Worm (Caenorhabditis elegans): Measurements from ENCODE around the gene F56D5.3.

Gene F56D5.3

DNA sequence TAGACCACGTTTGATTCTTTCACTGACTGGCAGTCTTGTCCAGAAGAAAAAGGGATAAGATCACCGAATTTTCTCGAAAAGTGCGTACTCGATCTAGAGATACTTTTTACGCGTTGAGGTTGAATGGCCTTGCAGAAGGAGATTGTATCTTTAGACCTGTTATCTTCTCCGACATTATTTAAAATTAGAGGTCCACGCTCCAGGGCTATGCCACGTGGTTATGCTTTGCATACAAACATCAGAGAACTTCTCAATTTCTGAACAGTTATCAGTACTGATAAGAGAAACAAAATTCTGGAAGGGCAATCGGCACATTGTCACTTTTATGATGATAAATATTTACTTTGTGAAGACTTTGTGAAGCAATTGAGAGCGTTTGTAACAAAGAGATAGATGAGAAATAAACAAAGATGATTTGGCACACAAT is 44.7 kb downstream of the F56D5.3 start:
- no peak for TF ChIP-seq ttx-3 (tag; optimal IDR thresholded peaks at IDR 0.05)
- TF ChIP-seq K02D7.2 (tag; optimal IDR thresholded peaks at IDR 0.05) = no peak
- TF ChIP-seq elt-2 (tag; optimal IDR thresholded peaks at IDR 0.05) = peak; percentile 93

DNA sequence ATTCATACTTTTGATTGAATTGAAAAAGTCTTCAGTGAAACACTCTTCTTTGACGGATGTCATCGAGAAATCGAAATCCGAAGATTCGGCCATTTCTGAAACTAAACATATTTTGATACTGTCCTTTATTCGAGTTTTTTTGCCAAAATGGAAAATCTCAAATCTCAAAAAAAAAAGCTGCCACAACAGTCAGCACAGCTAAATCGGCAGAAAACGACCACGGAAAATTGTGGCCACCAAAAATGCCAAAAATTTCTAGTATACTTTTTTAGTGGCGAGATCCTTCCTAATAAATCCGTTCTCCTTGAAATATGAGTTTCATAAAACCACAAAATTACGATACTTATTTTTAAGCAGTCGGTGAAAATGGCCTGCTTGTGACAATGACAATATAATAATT is 46.6 kb downstream of the F56D5.3 start, which contains the start of gene F38E11.9:
Gene F38E11.9 (minus strand): TSS at position 101 of the 400 bp plus-strand sequence.
- TF ChIP-seq nhr-232 (tag; optimal IDR thresholded peaks at IDR 0.05) (no peak), nhr-11 (tag; optimal IDR thresholded peaks at IDR 0.05) (no peak), ceh-24 (tag; optimal IDR thresholded peaks at IDR 0.05) (no peak)

DNA sequence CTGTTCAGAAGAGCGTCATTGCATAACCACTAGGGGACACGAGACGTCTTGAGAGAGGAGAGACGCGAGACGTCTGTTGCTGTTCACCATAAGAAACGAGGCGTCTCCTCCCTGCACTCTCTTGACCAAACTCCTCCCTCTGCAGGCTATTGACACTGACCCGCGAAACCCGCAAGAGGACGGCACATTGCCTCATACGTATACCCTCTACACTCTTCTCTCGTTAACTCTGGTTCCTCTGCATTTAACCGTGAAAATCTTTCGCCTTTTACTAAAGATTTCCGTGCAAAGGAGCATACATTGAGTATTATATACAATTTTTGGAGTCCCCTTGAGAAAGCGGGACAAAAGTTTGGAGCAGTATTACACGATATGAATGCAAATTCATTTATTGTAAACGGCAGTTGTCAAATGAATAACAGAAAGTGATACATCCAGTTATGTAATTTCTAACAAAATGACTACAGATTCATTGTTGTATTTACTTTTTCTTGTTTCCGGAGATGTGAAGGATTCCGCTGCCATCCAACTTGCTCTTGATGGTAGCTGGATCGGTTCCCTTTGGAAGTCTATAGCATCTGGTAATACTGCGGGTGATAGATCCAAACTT is 47.1 kb downstream of the F56D5.3 start:
- TF ChIP-seq npax-4 (tag; optimal IDR thresholded peaks at IDR 0.05) = no peak
- TF ChIP-seq pqm-1 (tag; optimal IDR thresholded peaks at IDR 0.05) = no peak
- TF ChIP-seq sdc-2 (tag; optimal IDR thresholded peaks at IDR 0.05) = peak; percentile 37
- TF ChIP-seq ceh-45 (GFP tag; IDR thresholded peaks at IDR 0.05) = no peak
- peak; percentile 6 for TF ChIP-seq C08G9.2 (tag; optimal IDR thresholded peaks at IDR 0.05)
- no peak for TF ChIP-seq zip-5 (tag; optimal IDR thresholded peaks at IDR 0.05)
- TF ChIP-seq dmd-4 (tag; optimal IDR thresholded peaks at IDR 0.05; ENCODE audit: borderline replicate concordance) = no peak
- TF ChIP-seq Y22D7AL.16 (tag; optimal IDR thresholded peaks at IDR 0.05) = no peak
- peak; percentile 77 for TF ChIP-seq elt-2 (tag; optimal IDR thresholded peaks at IDR 0.05)
- no peak for TF ChIP-seq unc-86 (tag; optimal IDR thresholded peaks at IDR 0.05)
- peak; percentile 7 for TF ChIP-seq ceh-48 (tag; optimal IDR thresholded peaks at IDR 0.05)
- TF ChIP-seq tbx-2 (tag; optimal IDR thresholded peaks at IDR 0.05) = peak; percentile 87
- TF ChIP-seq che-1 (tag; optimal IDR thresholded peaks at IDR 0.05) = peak; percentile 33
- peak; percentile 21 for TF ChIP-seq ttx-3 (tag; optimal IDR thresholded peaks at IDR 0.05)
- peak; percentile 41 for TF ChIP-seq ceh-2 (tag; optimal IDR thresholded peaks at IDR 0.05)
- no peak for TF ChIP-seq nhr-232 (tag; optimal IDR thresholded peaks at IDR 0.05)
- peak; percentile 97 for TF ChIP-seq ama-1 (optimal IDR thresholded peaks at IDR 0.05)
- no peak for TF ChIP-seq hlh-15 (tag; optimal IDR thresholded peaks at IDR 0.05)
- TF ChIP-seq rnt-1 (tag; optimal IDR thresholded peaks at IDR 0.05) = peak; percentile 67
- TF ChIP-seq unc-42 (tag; optimal IDR thresholded peaks at IDR 0.05) = peak; percentile 79
- no peak for TF ChIP-seq pag-3 (tag; optimal IDR thresholded peaks at IDR 0.05; ENCODE audit: borderline replicate concordance)
- peak; percentile 59 for TF ChIP-seq pax-1 (tag; optimal IDR thresholded peaks at IDR 0.05)
- peak; percentile 33; the same call in 1 of the 2 replicates for TF ChIP-seq sox-2 (GFP tag; IDR thresholded peaks at IDR 0.05)
- TF ChIP-seq gmeb-2 (tag; optimal IDR thresholded peaks at IDR 0.05) = no peak
- peak; percentile 82 for TF ChIP-seq ceh-34 (tag; optimal IDR thresholded peaks at IDR 0.05)
- peak; percentile 6 for TF ChIP-seq tbx-7 (tag; optimal IDR thresholded peaks at IDR 0.05)
- TF ChIP-seq hlh-30 (tag; optimal IDR thresholded peaks at IDR 0.05; ENCODE audit: insufficient read depth) = peak; percentile 80
- TF ChIP-seq elt-4 (tag; optimal IDR thresholded peaks at IDR 0.05) = no peak
- TF ChIP-seq ceh-18 (tag; optimal IDR thresholded peaks at IDR 0.05) = peak; percentile 77
- peak; percentile 7 for TF ChIP-seq madf-2 (tag; optimal IDR thresholded peaks at IDR 0.05)
- peak; percentile 16 for TF ChIP-seq ceh-22 (tag; optimal IDR thresholded peaks at IDR 0.05)
- peak; percentile 61 for TF ChIP-seq ceh-30 (tag; optimal IDR thresholded peaks at IDR 0.05)
- peak; percentile 7 for TF ChIP-seq pha-2 (tag; optimal IDR thresholded peaks at IDR 0.05)
- peak; percentile 40 for TF ChIP-seq ztf-16 (tag; optimal IDR thresholded peaks at IDR 0.05)
- TF ChIP-seq ceh-19 (GFP tag; optimal IDR thresholded peaks at IDR 0.05) = peak; percentile 36
- TF ChIP-seq syd-9 (tag; optimal IDR thresholded peaks at IDR 0.05) = peak; percentile 59
- peak; percentile 61 for TF ChIP-seq ets-4 (tag; optimal IDR thresholded peaks at IDR 0.05)
- peak; percentile 52 for TF ChIP-seq dve-1 (tag; optimal IDR thresholded peaks at IDR 0.05)
- TF ChIP-seq hlh-8 (tag; optimal IDR thresholded peaks at IDR 0.05) = peak; percentile 26
- peak; percentile 23 for TF ChIP-seq fkh-6 (tag; optimal IDR thresholded peaks at IDR 0.05)
- peak; percentile 50 for TF ChIP-seq ceh-14 (tag; optimal IDR thresholded peaks at IDR 0.05)
- peak; percentile 83 for TF ChIP-seq nfya-1 (tag; optimal IDR thresholded peaks at IDR 0.05)
- TF ChIP-seq pros-1 (tag; optimal IDR thresholded peaks at IDR 0.05) = peak; percentile 61
- peak; percentile 76 for TF ChIP-seq ref-2 (tag; optimal IDR thresholded peaks at IDR 0.05)
- TF ChIP-seq unc-55 (GFP tag; optimal IDR thresholded peaks at IDR 0.05) = peak; percentile 50
- TF ChIP-seq F13H6.1 (tag; optimal IDR thresholded peaks at IDR 0.05) = peak; percentile 42

Measured in whole organism, late embryonic.